Fruit fly (Drosophila melanogaster): Measurements from ENCODE around the gene APC7.

dm6 chrX:6551464-6551863 lies 45.4 kb upstream of the APC7 start:
- TF ChIP-seq bcd (GFP tag; optimal IDR thresholded peaks at IDR 0.05) (no peak), NFAT (GFP tag; IDR thresholded peaks at IDR 0.05) (no peak), Poxn (GFP tag; IDR thresholded peaks at IDR 0.05) (no peak), CG4404 (GFP tag; IDR thresholded peaks at IDR 0.05) (no peak), slou (GFP tag; optimal IDR thresholded peaks at IDR 0.05) (no peak), lab (GFP tag; optimal IDR thresholded peaks at IDR 0.05) (no peak), mirr (GFP tag; optimal IDR thresholded peaks at IDR 0.05) (no peak), CG7839 (tag; optimal IDR thresholded peaks at IDR 0.05) (no peak), CG1647 (GFP tag; optimal IDR thresholded peaks at IDR 0.05) (no peak), CG12299 (tag; optimal IDR thresholded peaks at IDR 0.05) (no peak), CG8281 (tag; optimal IDR thresholded peaks at IDR 0.05) (no peak), Taf1 (GFP tag; IDR thresholded peaks at IDR 0.05) (no peak), CrebB (tag; optimal IDR thresholded peaks at IDR 0.05) (no peak)

All from whole organism, embryonic.